ENCODE assay signal across 4 fruit fly cellular contexts in genomic region chrX:9885363-9885762, dm6.
TF ChIP-seq lines count a peak whose summit lies in the region.

No protein-coding gene starts in this region.

- TF ChIP-seq CTCF in whole organism, embryonic (GFP tag; optimal IDR thresholded peaks at IDR 0.05; lab: Kevin White, UChicago): no peak

TF ChIP-seq in whole organism, embryonic, 481 proteins besides CTCF, POLR2A, EP300 and RAD21 (continues in another document):
- no peak for TF ChIP-seq Lpt (GFP tag; optimal IDR thresholded peaks at IDR 0.05; lab: Kevin White, UChicago)
- peak; percentile 12 for TF ChIP-seq sd (tag; optimal IDR thresholded peaks at IDR 0.05; lab: Kevin White, UChicago)
- TF ChIP-seq unc-4 (GFP tag; IDR thresholded peaks at IDR 0.05; lab: Robert Waterston, UW; ENCODE audit: partially characterized antibody): no peak
- no peak for TF ChIP-seq br (optimal IDR thresholded peaks at IDR 0.05; lab: Kevin White, UChicago)
- TF ChIP-seq tap (tag; optimal IDR thresholded peaks at IDR 0.05; lab: Kevin White, UChicago): no peak
- TF ChIP-seq ttk (GFP tag; IDR thresholded peaks at IDR 0.05; lab: Robert Waterston, UW): no peak
- TF ChIP-seq stc (GFP tag; IDR thresholded peaks at IDR 0.05; lab: Robert Waterston, UW): no peak
- TF ChIP-seq Rfx (GFP tag; IDR thresholded peaks at IDR 0.05; lab: Robert Waterston, UW): peak; percentile 33; the same call in 1 of the 2 replicates
- TF ChIP-seq vvl (GFP tag; IDR thresholded peaks at IDR 0.05; lab: Robert Waterston, UW): peak; percentile 20; the same call in 1 of the 2 replicates
- TF ChIP-seq tgo (GFP tag; IDR thresholded peaks at IDR 0.05; lab: Robert Waterston, UW): no peak
- peak; percentile 66 for TF ChIP-seq Med (GFP tag; lab: Kevin White, UChicago)
- peak; percentile 2 for TF ChIP-seq CG15269 (tag; optimal IDR thresholded peaks at IDR 0.05; lab: Kevin White, UChicago)
- no peak for TF ChIP-seq Bteb2 (GFP tag; optimal IDR thresholded peaks at IDR 0.05; lab: Kevin White, UChicago)
- peak; percentile 44 for TF ChIP-seq CG12769 (tag; optimal IDR thresholded peaks at IDR 0.05; lab: Kevin White, UChicago)
- TF ChIP-seq CG8290 (GFP tag; optimal IDR thresholded peaks at IDR 0.05; lab: Kevin White, UChicago): no peak
- peak in 1 of 2 experiments; percentile 19 for TF ChIP-seq CG8290 (tag; optimal IDR thresholded peaks at IDR 0.05; lab: Kevin White, UChicago)
- TF ChIP-seq Usf (GFP tag; optimal IDR thresholded peaks at IDR 0.05; lab: Kevin White, UChicago): no peak
- TF ChIP-seq CkIIα-i1 (GFP tag; IDR thresholded peaks at IDR 0.05; lab: Robert Waterston, UW): no peak
- no peak for TF ChIP-seq pum (GFP tag; optimal IDR thresholded peaks at IDR 0.05; lab: Kevin White, UChicago)
- 0 out of 3 replicates have a peak, but pooled peaks have one; percentile 11 for TF ChIP-seq Dbx (GFP tag; IDR thresholded peaks at IDR 0.05; lab: Robert Waterston, UW)
- TF ChIP-seq CG4617 (GFP tag; optimal IDR thresholded peaks at IDR 0.05; lab: Kevin White, UChicago; ENCODE audit: borderline replicate concordance): no peak
- TF ChIP-seq CG7786 (GFP tag; optimal IDR thresholded peaks at IDR 0.05; lab: Kevin White, UChicago): no peak

TF ChIP-seq in whole organism, prepupa, 60 proteins besides CTCF, POLR2A, EP300 and RAD21:
- TF ChIP-seq svp (GFP tag; lab: Kevin White, UChicago) (no peak), fkh (GFP tag; optimal IDR thresholded peaks at IDR 0.05; lab: Kevin White, UChicago) (peak; percentile 74), Eip75B (GFP tag; optimal IDR thresholded peaks at IDR 0.05; lab: Kevin White, UChicago) (no peak)

TF ChIP-seq in whole organism, pupa, 21 proteins besides CTCF, POLR2A, EP300 and RAD21:
- TF ChIP-seq Ets98B (GFP tag; IDR thresholded peaks at IDR 0.05; lab: Robert Waterston, UW) (no peak), fd96Ca (GFP tag; IDR thresholded peaks at IDR 0.05; lab: Robert Waterston, UW) (no peak), EcR (GFP tag; optimal IDR thresholded peaks at IDR 0.05; lab: Kevin White, UChicago) (peak; percentile 46)

TF ChIP-seq in whole organism, wandering third instar larva, 38 proteins besides CTCF, POLR2A, EP300 and RAD21:
- no peak for TF ChIP-seq Vsx2 (GFP tag; optimal IDR thresholded peaks at IDR 0.05; lab: Kevin White, UChicago; ENCODE audit: partially characterized antibody)
- TF ChIP-seq Rel (GFP tag; optimal IDR thresholded peaks at IDR 0.05; lab: Kevin White, UChicago): no peak
- TF ChIP-seq Rel (tag; optimal IDR thresholded peaks at IDR 0.05; lab: Kevin White, UChicago): peak; percentile 78
TF ChIP-seq in whole organism, wandering third instar larva: peak in this region for 1.
